Fruit fly (Drosophila melanogaster) whole organism, embryonic: ENCODE results near the gene cyr.

ENCODE experiments used
- CG16779 ChIP-seq: fragments of 200-800 bp; sonication (Bioruptor generic); IDR thresholded peaks from 2 replicates; pipeline ENCODE4 v1.3.6; 2022; ENCODE audit warnings: missing biosample characterization, missing genetic modification characterization
- CG16863 ChIP-seq: fragments of 200-800 bp; sonication (Bioruptor generic); optimal IDR thresholded peaks from 3 replicates; lab custom pipeline; 2016; ENCODE audit warnings: missing biosample characterization, missing genetic modification characterization
- CG32772 ChIP-seq: fragments of 200-800 bp; sonication (Bioruptor generic); IDR thresholded peaks from 2 replicates; pipeline ENCODE4 v1.3.6; 2022; ENCODE audit warnings: missing biosample characterization, missing genetic modification characterization
- CG3281 ChIP-seq: fragments of 200-800 bp; sonication (Bioruptor generic); optimal IDR thresholded peaks from 3 replicates; lab custom pipeline; 2017; ENCODE audit warnings: missing biosample characterization, mild to moderate bottlenecking, missing genetic modification characterization
- CG34224 ChIP-seq: fragments of 200-800 bp; sonication (Bioruptor generic); IDR thresholded peaks from 3 replicates; pipeline ENCODE4 v1.3.6; 2022; ENCODE audit warnings: missing biosample characterization, missing genetic modification characterization; ENCODE audit not compliant: partially characterized antibody
- CG4282 ChIP-seq: fragments of 200-800 bp; sonication (Bioruptor generic); optimal IDR thresholded peaks from 2 replicates; lab custom pipeline; 2016; ENCODE audit warnings: missing biosample characterization, missing genetic modification characterization
- CG8089 ChIP-seq: fragments of 200-800 bp; sonication (Bioruptor generic); optimal IDR thresholded peaks from 3 replicates; lab custom pipeline; 2016; ENCODE audit warnings: missing biosample characterization, missing genetic modification characterization
- NFAT ChIP-seq: fragments of 200-800 bp; sonication (Bioruptor generic); IDR thresholded peaks from 2 replicates; pipeline ENCODE4 v1.3.6; 2022; ENCODE audit warnings: missing biosample characterization, missing genetic modification characterization
- Oli ChIP-seq: fragments of 200-800 bp; sonication (Bioruptor generic); optimal IDR thresholded peaks from 2 replicates; lab custom pipeline; 2018; ENCODE audit warnings: missing biosample characterization, mild to moderate bottlenecking, missing genetic modification characterization, moderate library complexity
- Sox100B ChIP-seq: fragments of 200-800 bp; sonication (Bioruptor generic); optimal IDR thresholded peaks from 3 replicates; lab custom pipeline; 2018; ENCODE audit warnings: missing biosample characterization, mild to moderate bottlenecking, missing genetic modification characterization
- dmrt11E ChIP-seq: fragments of 200-800 bp; sonication (Bioruptor generic); optimal IDR thresholded peaks from 3 replicates; lab custom pipeline; 2018; ENCODE audit warnings: missing biosample characterization, mild to moderate bottlenecking, missing genetic modification characterization, moderate library complexity
- ro ChIP-seq: fragments of 200-800 bp; sonication (Bioruptor generic); IDR thresholded peaks from 2 replicates; pipeline ENCODE4 v1.3.6; 2022; ENCODE audit warnings: missing biosample characterization, missing genetic modification characterization
- zfh1 ChIP-seq: fragments of 200-800 bp; sonication (Bioruptor generic); IDR thresholded peaks from 3 replicates; pipeline ENCODE4 v1.3.6; 2022; ENCODE audit warnings: missing biosample characterization, missing genetic modification characterization

- peak; percentile 56 for TF ChIP-seq CG3281 (GFP tag; lab: Kevin White, UChicago)
- no peak for TF ChIP-seq CG16779
- no peak for TF ChIP-seq CG34224 (GFP tag; lab: Robert Waterston, UW)
- TF ChIP-seq Sox100B, result no peak
- TF ChIP-seq CG4282 (GFP tag; lab: Kevin White, UChicago), result no peak
- TF ChIP-seq CG16863 (GFP tag; lab: Kevin White, UChicago), result no peak
- TF ChIP-seq dmrt11E (tag; lab: Kevin White, UChicago), result no peak
- 0 out of 2 replicates have a peak, but pooled peaks have one; percentile 3 for TF ChIP-seq NFAT (GFP tag; lab: Robert Waterston, UW)
- TF ChIP-seq zfh1, result no peak
- TF ChIP-seq ro (GFP tag; lab: Robert Waterston, UW), result no peak
- no peak for TF ChIP-seq CG8089 (GFP tag; lab: Kevin White, UChicago)
- no peak for TF ChIP-seq CG32772 (GFP tag; lab: Robert Waterston, UW)
- TF ChIP-seq Oli (tag; lab: Kevin White, UChicago), result peak; percentile 25
Measured at dm6 chrX:8112715-8113114, 22.8 kb downstream of the cyr start.
